Worm (Caenorhabditis elegans) whole organism, L3 larva: ENCODE data around the gene T05A7.13.

Source experiments
- R02D3.7 ChIP-seq: fragments of 150-350 bp; optimal IDR thresholded peaks from 2 replicates; lab custom pipeline; 2014; ENCODE audit warnings: missing biosample characterization, missing genetic modification characterization
- ZK546.5 ChIP-seq: sonication (generic microtip); optimal IDR thresholded peaks from 2 replicates; lab custom pipeline; 2017; ENCODE audit warnings: missing biosample characterization, missing genetic modification characterization
- aly-2 ChIP-seq: fragments of 150-350 bp; optimal IDR thresholded peaks from 2 replicates; lab custom pipeline; 2014; ENCODE audit warnings: missing biosample characterization, missing genetic modification characterization
- ceh-16 ChIP-seq: sonication (generic microtip); optimal IDR thresholded peaks from 2 replicates; lab custom pipeline; 2017; ENCODE audit warnings: missing biosample characterization, missing genetic modification characterization
- ceh-28 ChIP-seq: fragments of 150-350 bp; optimal IDR thresholded peaks from 2 replicates; lab custom pipeline; 2014; ENCODE audit warnings: missing biosample characterization, missing genetic modification reagents, missing genetic modification characterization
- ceh-82 ChIP-seq: fragments of 150-350 bp; optimal IDR thresholded peaks from 2 replicates; lab custom pipeline; 2014; ENCODE audit warnings: missing biosample characterization, missing genetic modification characterization
- ceh-9 ChIP-seq: sonication (generic microtip); optimal IDR thresholded peaks from 2 replicates; lab custom pipeline; 2018; ENCODE audit warnings: missing biosample characterization, missing genetic modification characterization
- daf-12 ChIP-seq: fragments of 150-350 bp; optimal IDR thresholded peaks from 2 replicates; lab custom pipeline; 2014; ENCODE audit warnings: missing biosample characterization, missing genetic modification reagents, missing genetic modification characterization
- egl-5 ChIP-seq: fragments of 150-350 bp; optimal IDR thresholded peaks from 2 replicates; lab custom pipeline; 2017; ENCODE audit warnings: missing biosample characterization, missing genetic modification reagents, missing genetic modification characterization, inconsistent platforms
- elt-1 ChIP-seq: fragments of 150-350 bp; optimal IDR thresholded peaks from 2 replicates; lab custom pipeline; 2014; ENCODE audit warnings: missing biosample characterization, missing genetic modification characterization
- elt-2 ChIP-seq: sonication (generic microtip); optimal IDR thresholded peaks from 2 replicates; lab custom pipeline; 2016; ENCODE audit warnings: missing genetic modification reagents, mild to moderate bottlenecking, missing genetic modification characterization, missing compliant biosample characterization
- elt-3 ChIP-seq, 3 experiments: fragments of 150-350 bp in 1 of 3; sonication (generic microtip) in 2 of 3; optimal IDR thresholded peaks; 2 replicates in 2 of 3; 4 replicates in 1 of 3; lab custom pipeline; 2014 to 2017; ENCODE audit warnings: missing biosample characterization in 3 of 3, missing genetic modification characterization in 3 of 3
- eor-1 ChIP-seq, 2 experiments: fragments of 150-350 bp; optimal IDR thresholded peaks; 2 replicates each; lab custom pipeline; 2014 to 2018; ENCODE audit warnings: missing biosample characterization in 2 of 2, missing genetic modification characterization in 2 of 2
- fkh-10 ChIP-seq: sonication (generic microtip); optimal IDR thresholded peaks from 2 replicates; lab custom pipeline; 2017; ENCODE audit warnings: missing biosample characterization, missing genetic modification reagents, missing genetic modification characterization
- fkh-2 ChIP-seq: fragments of 150-350 bp; optimal IDR thresholded peaks from 2 replicates; lab custom pipeline; 2014; ENCODE audit warnings: missing biosample characterization, missing genetic modification reagents, missing genetic modification characterization
- hmg-11 ChIP-seq: sonication (generic microtip); optimal IDR thresholded peaks from 2 replicates; lab custom pipeline; 2016; ENCODE audit warnings: missing genetic modification characterization, missing compliant biosample characterization
- jun-1 ChIP-seq: fragments of 150-350 bp; optimal IDR thresholded peaks from 2 replicates; lab custom pipeline; 2014; ENCODE audit warnings: missing biosample characterization, missing genetic modification reagents, missing genetic modification characterization
- lin-15B ChIP-seq: fragments of 150-350 bp; optimal IDR thresholded peaks from 2 replicates; lab custom pipeline; 2014; ENCODE audit warnings: missing biosample characterization, missing genetic modification characterization
- lin-39 ChIP-seq: fragments of 150-350 bp; optimal IDR thresholded peaks from 2 replicates; lab custom pipeline; 2018; ENCODE audit warnings: missing biosample characterization, missing genetic modification reagents, missing genetic modification characterization
- lsy-12 ChIP-seq: sonication (generic microtip); optimal IDR thresholded peaks from 2 replicates; lab custom pipeline; 2016; ENCODE audit warnings: mild to moderate bottlenecking, missing genetic modification characterization, missing compliant biosample characterization
- mdl-1 ChIP-seq: fragments of 150-350 bp; optimal IDR thresholded peaks from 2 replicates; lab custom pipeline; 2014; ENCODE audit warnings: missing biosample characterization, missing genetic modification characterization
- mml-1 ChIP-seq: fragments of 150-350 bp; sonication (generic microtip); optimal IDR thresholded peaks from 3 replicates; lab custom pipeline; 2014; ENCODE audit warnings: missing biosample characterization, missing genetic modification characterization
- nfya-1 ChIP-seq: sonication (generic microtip); optimal IDR thresholded peaks from 2 replicates; lab custom pipeline; 2017; ENCODE audit warnings: missing genetic modification characterization, mild to moderate bottlenecking, missing compliant biosample characterization, antibody characterized with exemption, moderate library complexity; ENCODE audit not compliant: insufficient read depth
- nhr-12 ChIP-seq: fragments of 150-350 bp; optimal IDR thresholded peaks from 2 replicates; lab custom pipeline; 2014; ENCODE audit warnings: missing biosample characterization, missing genetic modification characterization
- nhr-23 ChIP-seq: fragments of 150-350 bp; optimal IDR thresholded peaks from 2 replicates; lab custom pipeline; 2014; ENCODE audit warnings: missing biosample characterization, missing genetic modification reagents, missing genetic modification characterization
- nhr-237 ChIP-seq: fragments of 150-350 bp; optimal IDR thresholded peaks from 2 replicates; lab custom pipeline; 2014; ENCODE audit warnings: missing biosample characterization, missing genetic modification characterization
- nhr-25 ChIP-seq: sonication (generic microtip); optimal IDR thresholded peaks from 2 replicates; lab custom pipeline; 2017; ENCODE audit warnings: missing biosample characterization, missing genetic modification characterization
- nhr-43 ChIP-seq: sonication (generic microtip); optimal IDR thresholded peaks from 2 replicates; lab custom pipeline; 2016; ENCODE audit warnings: mild to moderate bottlenecking, missing genetic modification characterization, missing compliant biosample characterization; ENCODE audit not compliant: poor library complexity, severe bottlenecking
- nhr-76 ChIP-seq: fragments of 150-350 bp; sonication (generic microtip); optimal IDR thresholded peaks from 5 replicates; lab custom pipeline; 2014; ENCODE audit warnings: missing biosample characterization, missing genetic modification characterization
- nhr-77 ChIP-seq: fragments of 150-350 bp; optimal IDR thresholded peaks from 2 replicates; lab custom pipeline; 2014; ENCODE audit warnings: missing biosample characterization, missing genetic modification characterization
- pha-4 ChIP-seq: fragments of 150-350 bp; optimal IDR thresholded peaks from 2 replicates; lab custom pipeline; 2014; ENCODE audit warnings: missing biosample characterization, missing genetic modification reagents, missing genetic modification characterization
- pqm-1 ChIP-seq: fragments of 150-350 bp; optimal IDR thresholded peaks from 2 replicates; lab custom pipeline; 2017; ENCODE audit warnings: missing biosample characterization, missing genetic modification characterization, inconsistent platforms
- sea-2 ChIP-seq: fragments of 150-350 bp; sonication (generic microtip); optimal IDR thresholded peaks from 4 replicates; lab custom pipeline; 2014; ENCODE audit warnings: missing biosample characterization, missing genetic modification reagents, missing genetic modification characterization
- skn-1 ChIP-seq: fragments of 150-350 bp; optimal IDR thresholded peaks from 2 replicates; lab custom pipeline; 2014; ENCODE audit warnings: missing biosample characterization, missing genetic modification characterization
- snpc-4 ChIP-seq: fragments of 150-350 bp; optimal IDR thresholded peaks from 2 replicates; lab custom pipeline; 2014; ENCODE audit warnings: missing biosample characterization, missing genetic modification characterization
- tbx-2 ChIP-seq: sonication (generic microtip); optimal IDR thresholded peaks from 2 replicates; lab custom pipeline; 2016; ENCODE audit warnings: mild to moderate bottlenecking, missing genetic modification characterization, missing compliant biosample characterization
- unc-39 ChIP-seq: sonication (generic microtip); optimal IDR thresholded peaks from 4 replicates; lab custom pipeline; 2017; ENCODE audit warnings: missing biosample characterization, missing genetic modification characterization
- unc-62 ChIP-seq: fragments of 150-350 bp; sonication (generic microtip); optimal IDR thresholded peaks from 4 replicates; lab custom pipeline; 2014; ENCODE audit warnings: missing biosample characterization, missing genetic modification reagents, missing genetic modification characterization
- zag-1 ChIP-seq: fragments of 150-350 bp; optimal IDR thresholded peaks from 2 replicates; lab custom pipeline; 2014; ENCODE audit warnings: missing biosample characterization, missing genetic modification characterization
- ztf-11 ChIP-seq: fragments of 150-350 bp; optimal IDR thresholded peaks from 2 replicates; lab custom pipeline; 2014; ENCODE audit warnings: missing biosample characterization, missing genetic modification characterization
- ztf-4 ChIP-seq: fragments of 150-350 bp; optimal IDR thresholded peaks from 2 replicates; lab custom pipeline; 2014; ENCODE audit warnings: missing biosample characterization, missing genetic modification characterization

Gene T05A7.13

DNA sequence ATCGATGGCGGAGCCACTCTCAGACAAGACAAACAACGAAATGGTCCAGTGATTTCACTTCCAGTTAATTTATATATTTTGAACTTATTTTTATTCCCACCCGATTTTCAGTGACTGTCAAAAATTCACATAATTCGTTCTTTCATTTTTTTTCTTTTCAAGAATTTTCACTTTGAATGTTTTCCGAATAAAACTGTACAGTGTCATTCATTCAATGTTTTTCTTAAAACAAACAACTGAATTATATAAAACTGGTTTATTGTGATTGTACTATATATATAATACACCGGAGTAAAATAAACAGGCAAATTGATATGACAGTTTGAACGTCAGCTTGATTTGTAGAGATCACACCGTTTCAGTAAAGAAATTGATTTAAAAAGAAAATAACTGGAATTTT, 41.8 kb upstream of the T05A7.13 start:
- TF ChIP-seq ZK546.5 (tag; lab: Kevin White, UChicago) (no peak), ceh-28 (tag; lab: Kevin White, UChicago) (no peak), nhr-237 (tag; lab: Kevin White, UChicago) (no peak), nhr-76 (tag; lab: Kevin White, UChicago) (no peak), nfya-1 (tag; lab: Kevin White, UChicago) (no peak), lsy-12 (no peak), elt-1 (tag; lab: Kevin White, UChicago) (no peak)

DNA sequence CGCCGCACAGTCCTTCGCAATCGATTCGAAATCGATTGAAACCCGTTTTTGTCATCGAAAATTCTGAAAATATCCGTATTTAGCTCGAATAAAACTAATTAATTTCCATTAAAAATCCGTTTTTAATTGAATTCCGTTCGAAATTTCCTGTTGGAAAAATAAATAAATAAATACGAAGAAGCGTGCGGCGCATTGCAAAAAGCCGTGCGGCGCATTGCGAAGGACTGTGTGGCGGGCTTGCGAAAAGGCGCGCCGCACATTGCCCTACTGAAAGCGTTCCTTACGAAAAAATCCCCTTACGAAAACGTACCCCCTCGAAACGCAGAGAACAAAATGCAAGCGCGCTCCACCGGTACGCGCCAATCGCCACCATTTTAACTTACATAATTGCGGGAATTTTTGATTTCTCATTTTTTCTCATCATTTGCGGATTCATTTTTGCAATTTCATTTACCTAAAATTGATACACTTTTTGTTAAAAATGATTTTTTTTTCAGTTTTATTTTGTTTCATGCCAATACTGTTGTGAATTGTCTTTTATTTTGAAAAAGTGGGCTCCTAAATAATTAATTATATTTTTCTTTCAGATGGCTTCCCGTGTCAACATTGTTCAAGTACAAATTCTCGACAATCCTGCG, 40.4 kb upstream of the T05A7.13 start, which contains the start of gene unc-85:
TSS of gene unc-85 (plus strand) at position 588 of the 638 bp plus-strand sequence.
- TF ChIP-seq tbx-2 (tag; lab: Kevin White, UChicago) (peak; percentile 32), R02D3.7 (tag; lab: Kevin White, UChicago) (peak; percentile 62), nhr-43 (peak; percentile 46), lsy-12 (peak; percentile 94), ceh-28 (tag; lab: Kevin White, UChicago) (peak; percentile 63), nhr-25 (tag; lab: Kevin White, UChicago) (peak; percentile 45), elt-2 (tag; lab: Kevin White, UChicago) (peak; percentile 67), hmg-11 (tag; lab: Kevin White, UChicago) (peak; percentile 48), nhr-23 (tag; lab: Kevin White, UChicago) (peak; percentile 21), nfya-1 (tag; lab: Kevin White, UChicago) (peak; percentile 78), pha-4 (tag; lab: Kevin White, UChicago) (peak; percentile 51), lin-39 (tag; lab: Kevin White, UChicago) (peak; percentile 24), lin-15B (peak; percentile 80), snpc-4 (tag; lab: Kevin White, UChicago) (peak; percentile 33)

DNA sequence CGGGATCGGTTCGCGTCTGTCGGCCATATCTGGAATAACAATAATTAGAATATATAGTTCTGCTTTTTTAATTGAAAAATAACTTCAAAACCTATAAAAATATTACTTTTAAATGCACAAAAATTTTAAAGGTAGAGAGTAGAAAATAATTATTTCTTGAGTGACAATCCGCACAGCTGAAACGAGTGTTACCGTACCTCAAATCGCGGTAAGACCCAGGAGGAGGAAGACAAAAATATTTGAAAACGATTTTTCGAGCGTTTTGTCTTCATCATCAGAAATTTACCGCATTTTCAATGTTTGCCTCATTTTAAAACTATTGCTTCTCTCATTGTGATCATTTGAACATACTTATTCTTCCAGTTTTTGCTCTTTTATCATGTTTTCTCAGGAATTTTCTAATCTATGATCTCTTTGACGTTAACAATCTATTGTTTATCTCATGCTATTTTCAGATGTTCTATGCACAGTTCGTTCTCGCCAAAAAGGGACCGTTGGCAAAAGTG, 37.1 kb upstream of the T05A7.13 start, which contains the start of the genes rpn-5 and scc-1:
TSS of gene rpn-5 (minus strand) at position 162 of the 506 bp plus-strand sequence.
TSS of gene scc-1 (plus strand) at position 456 of the 506 bp plus-strand sequence.
- TF ChIP-seq nhr-25 (tag; lab: Kevin White, UChicago) (peak; percentile 78), pha-4 (tag; lab: Kevin White, UChicago) (peak; percentile 87), fkh-10 (GFP tag; lab: Kevin White, UChicago) (peak; percentile 2), fkh-2 (no peak), elt-1 (tag; lab: Kevin White, UChicago) (no peak), snpc-4 (tag; lab: Kevin White, UChicago) (peak; percentile 49), mml-1 (tag; lab: Kevin White, UChicago) (no peak), pqm-1 (tag; lab: Kevin White, UChicago) (peak; percentile 22), ztf-11 (tag; lab: Kevin White, UChicago) (no peak), nfya-1 (tag; lab: Kevin White, UChicago) (peak; percentile 96), unc-62 (GFP tag; lab: Kevin White, UChicago) (no peak), lin-39 (tag; lab: Kevin White, UChicago) (peak; percentile 68), nhr-77 (no peak), sea-2 (GFP tag; lab: Kevin White, UChicago) (no peak), jun-1 (tag; lab: Kevin White, UChicago) (no peak), mdl-1 (no peak), nhr-76 (tag; lab: Kevin White, UChicago) (no peak), hmg-11 (tag; lab: Kevin White, UChicago) (no peak), daf-12 (tag; lab: Kevin White, UChicago) (no peak), ceh-28 (tag; lab: Kevin White, UChicago) (peak; percentile 11), skn-1 (tag; lab: Kevin White, UChicago) (peak; percentile 99), aly-2 (tag; lab: Kevin White, UChicago) (no peak), ceh-9 (tag; lab: Kevin White, UChicago) (no peak), ceh-16 (tag; lab: Kevin White, UChicago) (no peak), R02D3.7 (tag; lab: Kevin White, UChicago) (peak; percentile 43), elt-3 (tag; optimal IDR thresholded peaks at IDR 0.05; lab: Kevin White, UChicago) (no peak), ceh-82 (tag; lab: Kevin White, UChicago) (no peak), lin-15B (peak; percentile 87), eor-1 (tag; optimal IDR thresholded peaks at IDR 0.05; lab: Kevin White, UChicago) (no peak), zag-1 (no peak), egl-5 (peak; percentile 24), ztf-4 (no peak), elt-2 (tag; lab: Kevin White, UChicago) (peak; percentile 41), unc-39 (no peak), nhr-43 (peak; percentile 72), nhr-12 (tag; lab: Kevin White, UChicago) (no peak), nhr-23 (tag; lab: Kevin White, UChicago) (peak; percentile 87), lsy-12 (peak; percentile 69)
